Fruit fly (Drosophila melanogaster) whole organism, prepupa: Measurements from ENCODE around the gene CG3626.

Experiments used
- CG11294 ChIP-seq: fragments of 200-800 bp; sonication (Bioruptor generic); IDR thresholded peaks from 2 replicates; pipeline ENCODE4 v1.3.6; 2022; ENCODE audit warnings: missing biosample characterization, missing genetic modification characterization
- CG11902 ChIP-seq: fragments of 200-800 bp; sonication (Bioruptor generic); optimal IDR thresholded peaks from 3 replicates; lab custom pipeline; 2016; ENCODE audit warnings: missing biosample characterization, missing genetic modification characterization
- CG4318 ChIP-seq: fragments of 200-800 bp; sonication (Bioruptor generic); optimal IDR thresholded peaks from 3 replicates; lab custom pipeline; 2017; ENCODE audit warnings: missing biosample characterization, mild to moderate bottlenecking, missing genetic modification characterization
- CG6854 ChIP-seq: fragments of 200-800 bp; sonication (Bioruptor generic); optimal IDR thresholded peaks from 2 replicates; lab custom pipeline; 2017; ENCODE audit warnings: missing biosample characterization, mild to moderate bottlenecking, missing genetic modification characterization
- cyc ChIP-seq: fragments of 200-800 bp; sonication (Bioruptor generic); optimal IDR thresholded peaks from 3 replicates; lab custom pipeline; 2016; ENCODE audit warnings: missing biosample characterization, missing genetic modification characterization
- dsx ChIP-seq: fragments of 200-800 bp; optimal IDR thresholded peaks from 3 replicates; lab custom pipeline; 2019; ENCODE audit warnings: missing biosample characterization, mild to moderate bottlenecking, missing genetic modification characterization, moderate library complexity; ENCODE audit not compliant: poor library complexity, severe bottlenecking
- fd85E ChIP-seq: fragments of 200-800 bp; sonication (Bioruptor generic); optimal IDR thresholded peaks from 3 replicates; lab custom pipeline; 2016; ENCODE audit warnings: missing biosample characterization, missing genetic modification characterization

dm6 chrX:4366196-4366595 is at the start of gene CG3626:
- TF ChIP-seq CG4318 (GFP tag; lab: Kevin White, UChicago) (no peak), CG6854 (GFP tag; lab: Kevin White, UChicago) (no peak), CG11294 (GFP tag; lab: Robert Waterston, UW) (no peak), dsx (GFP tag; lab: Kevin White, UChicago) (no peak), fd85E (GFP tag; lab: Kevin White, UChicago) (no peak), CG11902 (GFP tag; lab: Kevin White, UChicago) (no peak), cyc (GFP tag; lab: Kevin White, UChicago) (peak; percentile 6)
